Worm (Caenorhabditis elegans): Measurements from ENCODE around the gene fkh-7.

ce11 chrIV:5632536-5632935, 48.1 kb downstream of the fkh-7 start:
- TF ChIP-seq ref-1 (GFP tag; conservative IDR thresholded peaks at IDR 0.05) (no peak), med-1 (GFP tag; optimal IDR thresholded peaks at IDR 0.05; ENCODE audit: insufficient read depth) (no peak), flt-1 (GFP tag; IDR thresholded peaks at IDR 0.05) (no peak), cog-1 (tag; optimal IDR thresholded peaks at IDR 0.05) (no peak), klf-2 (GFP tag; conservative IDR thresholded peaks at IDR 0.05) (no peak), ztf-23 (GFP tag; IDR thresholded peaks at IDR 0.05) (no peak), T22C8.4 (GFP tag; IDR thresholded peaks at IDR 0.05) (no peak), ztf-29 (GFP tag; IDR thresholded peaks at IDR 0.05) (no peak), tab-1 (GFP tag; IDR thresholded peaks at IDR 0.05) (no peak)
